Fruit fly (Drosophila melanogaster): Measurements from ENCODE around the gene CG42464.
A peak's percentile ranks its signal among the peaks of the same experiment; 100 is the strongest.

CG42464 gene

dm6 chr2L:3729635-3730034, 30.4 kb downstream of the CG42464 start:
- TF ChIP-seq chinmo (GFP tag; IDR thresholded peaks at IDR 0.05; ENCODE audit: partially characterized antibody) (0 out of 4 replicates have a peak, but pooled peaks have one; percentile 40), cas (GFP tag; IDR thresholded peaks at IDR 0.05) (0 out of 2 replicates have a peak, but pooled peaks have one; percentile 15), kah (GFP tag; optimal IDR thresholded peaks at IDR 0.05) (peak; percentile 41), scrt (GFP tag; optimal IDR thresholded peaks at IDR 0.05) (peak; percentile 94), CG31388 (GFP tag; optimal IDR thresholded peaks at IDR 0.05) (no peak), NC2β (GFP tag; optimal IDR thresholded peaks at IDR 0.05) (no peak), CG10274 (GFP tag; optimal IDR thresholded peaks at IDR 0.05) (peak; percentile 26), abd-A (tag; optimal IDR thresholded peaks at IDR 0.05) (peak; percentile 70), psq (GFP tag; optimal IDR thresholded peaks at IDR 0.05) (no peak), CG18599 (GFP tag; optimal IDR thresholded peaks at IDR 0.05) (peak; percentile 4)

dm6 chr2L:3730182-3730975, 31.1 kb downstream of the CG42464 start, which contains the start of gene CG10019:
Gene CG10019 (plus strand): TSS chr2L:3730466.
- TF ChIP-seq Gug (GFP tag; IDR thresholded peaks at IDR 0.05) (no peak), Trl (optimal IDR thresholded peaks at IDR 0.05) (peak; percentile 80 to 98), Trl (GFP tag; optimal IDR thresholded peaks at IDR 0.05) (no peak), caup (GFP tag; optimal IDR thresholded peaks at IDR 0.05; ENCODE audit: severe bottlenecking) (peak; percentile 3), dimm (GFP tag; IDR thresholded peaks at IDR 0.05) (no peak), CG13287 (GFP tag; IDR thresholded peaks at IDR 0.05; ENCODE audit: partially characterized antibody) (peak; percentile 44; the same call in 1 of the 2 replicates), Hr39 (optimal IDR thresholded peaks at IDR 0.05) (no peak), rib (GFP tag; IDR thresholded peaks at IDR 0.05) (0 out of 2 replicates have a peak, but pooled peaks have one; percentile 18), Jarid2 (GFP tag; optimal IDR thresholded peaks at IDR 0.05) (peak; percentile 75), ttk (GFP tag; IDR thresholded peaks at IDR 0.05) (no peak), CG11696 (GFP tag; IDR thresholded peaks at IDR 0.05) (0 out of 2 replicates have a peak, but pooled peaks have one; percentile 23), Hand (GFP tag; optimal IDR thresholded peaks at IDR 0.05) (peak; percentile 26), CG15269 (tag; optimal IDR thresholded peaks at IDR 0.05) (no peak), bcd (GFP tag; optimal IDR thresholded peaks at IDR 0.05) (no peak), Dad (GFP tag; optimal IDR thresholded peaks at IDR 0.05) (no peak), sd (tag; optimal IDR thresholded peaks at IDR 0.05) (peak; percentile 58), schlank (tag; optimal IDR thresholded peaks at IDR 0.05) (no peak), CG3163 (GFP tag; optimal IDR thresholded peaks at IDR 0.05) (peak; percentile 98), Dbx (GFP tag; IDR thresholded peaks at IDR 0.05) (0 out of 3 replicates have a peak, but pooled peaks have one; percentile 8), Bdp1 (GFP tag; optimal IDR thresholded peaks at IDR 0.05) (no peak), Elba2 (GFP tag; optimal IDR thresholded peaks at IDR 0.05) (peak; percentile 61), zen2 (GFP tag; IDR thresholded peaks at IDR 0.05; ENCODE audit: partially characterized antibody) (0 out of 3 replicates have a peak, but pooled peaks have one; percentile 30), CG14965 (GFP tag; optimal IDR thresholded peaks at IDR 0.05; ENCODE audit: borderline replicate concordance) (no peak), amos (GFP tag; IDR thresholded peaks at IDR 0.05; ENCODE audit: partially characterized antibody) (peak; percentile 19; the same call in 1 of the 2 replicates), Med (GFP tag) (peak; percentile 71), sens (GFP tag) (peak; percentile 75), CG43689 (GFP tag; IDR thresholded peaks at IDR 0.05) (no peak), CG33213 (GFP tag; optimal IDR thresholded peaks at IDR 0.05) (no peak), HLH4C (GFP tag; IDR thresholded peaks at IDR 0.05; ENCODE audit: partially characterized antibody) (0 out of 3 replicates have a peak, but pooled peaks have one; percentile 20), crol (GFP tag; IDR thresholded peaks at IDR 0.05) (peak; percentile 78), CG30020 (tag; optimal IDR thresholded peaks at IDR 0.05) (no peak), en (GFP tag; optimal IDR thresholded peaks at IDR 0.05) (no peak), Deaf1 (tag; optimal IDR thresholded peaks at IDR 0.05) (peak; percentile 47), ems (GFP tag; optimal IDR thresholded peaks at IDR 0.05) (no peak), Sry-δ (GFP tag; optimal IDR thresholded peaks at IDR 0.05) (no peak), CG4328 (GFP tag; optimal IDR thresholded peaks at IDR 0.05) (no peak), usp (GFP tag; optimal IDR thresholded peaks at IDR 0.05) (no peak)

Measured in whole organism, embryonic.